Worm (Caenorhabditis elegans): ENCODE measurements around the gene fbxb-75.

ce11 chrIV:4472418-4473173 lies 31.6 kb upstream of the fbxb-75 start:
- TF ChIP-seq nhr-10 (tag; optimal IDR thresholded peaks at IDR 0.05), result no peak
- TF ChIP-seq ZK546.5 (tag; optimal IDR thresholded peaks at IDR 0.05), result no peak

Data from whole organism, L2 larva.